Worm (Caenorhabditis elegans) whole organism, young adult: ENCODE data around the gene dyn-1.

Experiments
- K12H6.12 ChIP-seq: fragments of 200-800 bp; sonication (Bioruptor generic); optimal IDR thresholded peaks from 2 replicates; lab custom pipeline; 2018; ENCODE audit warnings: mild to moderate bottlenecking, missing genetic modification characterization, missing compliant biosample characterization
- attf-5 ChIP-seq: fragments of 200-800 bp; sonication (Bioruptor generic); optimal IDR thresholded peaks from 2 replicates; lab custom pipeline; 2018; ENCODE audit warnings: mild to moderate bottlenecking, missing genetic modification characterization, missing compliant biosample characterization
- rec-8 ChIP-seq, 2 experiments: sonication (generic microtip); optimal IDR thresholded peaks; 2 replicates each; lab custom pipeline; 2016; ENCODE audit warnings: mild to moderate bottlenecking in 2 of 2, missing genetic modification characterization in 2 of 2, missing genetic modification reagents in 2 of 2, missing genotype in 2 of 2, missing biosample characterization in 1 of 2, missing compliant biosample characterization in 1 of 2, moderate library complexity in 1 of 2
- snpc-4 ChIP-seq, 5 experiments: fragments of 150-350 bp in 1 of 5; sonication (generic microtip) in 4 of 5; optimal IDR thresholded peaks; 2 replicates each; lab custom pipeline; 2014 to 2018; ENCODE audit warnings: missing genetic modification characterization in 5 of 5, missing biosample characterization in 3 of 5, antibody characterized with exemption in 2 of 5, mild to moderate bottlenecking in 2 of 5, missing compliant biosample characterization in 2 of 5, missing genotype in 2 of 5, moderate library complexity in 2 of 5, missing genetic modification reagents in 1 of 5

ce11 chrX:15566640-15567039, 2.0 kb upstream of the dyn-1 start:
- TF ChIP-seq rec-8 (tag; optimal IDR thresholded peaks at IDR 0.05; lab: Kevin White, UChicago) (no peak), attf-5 (GFP tag; lab: Kevin White, UChicago) (peak; percentile 12), K12H6.12 (tag; lab: Kevin White, UChicago) (peak; percentile 34), snpc-4 (GFP tag; optimal IDR thresholded peaks at IDR 0.05; lab: Kevin White, UChicago) (no peak), snpc-4 (tag; optimal IDR thresholded peaks at IDR 0.05; lab: Kevin White, UChicago) (no peak)
